Fruit fly (Drosophila melanogaster) whole organism, embryonic: Measurements from ENCODE around the gene NdufV3.
A peak's percentile ranks its signal among the peaks of the same experiment; 100 is the strongest.

Experiments
- B-H1 ChIP-seq: fragments of 200-800 bp; sonication (Bioruptor generic); IDR thresholded peaks from 3 replicates; pipeline ENCODE4 v1.3.6; 2022; ENCODE audit warnings: missing biosample characterization, missing genetic modification characterization
- CG10462 ChIP-seq: fragments of 200-800 bp; sonication (Bioruptor generic); optimal IDR thresholded peaks from 2 replicates; lab custom pipeline; 2016; ENCODE audit warnings: missing biosample characterization, missing genetic modification characterization
- CG11456 ChIP-seq: fragments of 200-800 bp; sonication (Bioruptor generic); IDR thresholded peaks from 3 replicates; pipeline ENCODE4 v1.3.6; 2022; ENCODE audit warnings: missing biosample characterization, missing genetic modification characterization
- CG12155 ChIP-seq: fragments of 200-800 bp; sonication (Bioruptor generic); optimal IDR thresholded peaks from 3 replicates; lab custom pipeline; 2016; ENCODE audit warnings: missing biosample characterization, missing genetic modification characterization
- CG12299 ChIP-seq: fragments of 200-800 bp; sonication (Bioruptor generic); optimal IDR thresholded peaks from 2 replicates; lab custom pipeline; 2018; ENCODE audit warnings: missing biosample characterization, mild to moderate bottlenecking, missing genetic modification characterization
- CG12744 ChIP-seq: fragments of 200-800 bp; sonication (Bioruptor generic); optimal IDR thresholded peaks from 2 replicates; lab custom pipeline; 2016; ENCODE audit warnings: missing biosample characterization, missing genetic modification characterization
- CG12769 ChIP-seq: fragments of 200-800 bp; sonication (Bioruptor generic); optimal IDR thresholded peaks from 2 replicates; lab custom pipeline; 2019; ENCODE audit warnings: missing biosample characterization, mild to moderate bottlenecking, missing genetic modification characterization, moderate library complexity
- CG13296 ChIP-seq: fragments of 200-800 bp; sonication (Bioruptor generic); optimal IDR thresholded peaks from 3 replicates; lab custom pipeline; 2018; ENCODE audit warnings: missing biosample characterization, mild to moderate bottlenecking, missing genetic modification characterization
- CG13775 ChIP-seq: fragments of 200-800 bp; sonication (Bioruptor generic); optimal IDR thresholded peaks from 3 replicates; lab custom pipeline; 2017; ENCODE audit warnings: missing biosample characterization, mild to moderate bottlenecking, missing genetic modification characterization
- CG14441 ChIP-seq: fragments of 200-800 bp; sonication (Bioruptor generic); IDR thresholded peaks from 2 replicates; pipeline ENCODE4 v1.3.6; 2022; ENCODE audit warnings: missing biosample characterization, missing genetic modification characterization
- CG15696 ChIP-seq: fragments of 200-800 bp; sonication (Bioruptor generic); optimal IDR thresholded peaks from 2 replicates; lab custom pipeline; 2019; ENCODE audit warnings: missing biosample characterization, mild to moderate bottlenecking, missing genetic modification characterization, moderate library complexity
- CG16813 ChIP-seq: fragments of 200-800 bp; sonication (Bioruptor generic); IDR thresholded peaks from 3 replicates; pipeline ENCODE4 v1.3.6; 2022; ENCODE audit warnings: missing biosample characterization, missing genetic modification characterization; ENCODE audit not compliant: partially characterized antibody
- CG17568 ChIP-seq: fragments of 200-800 bp; sonication (Bioruptor generic); optimal IDR thresholded peaks from 2 replicates; lab custom pipeline; 2018; ENCODE audit warnings: missing biosample characterization, mild to moderate bottlenecking, missing genetic modification characterization, moderate library complexity
- CG18599 ChIP-seq: fragments of 200-800 bp; sonication (Bioruptor generic); optimal IDR thresholded peaks from 3 replicates; lab custom pipeline; 2017; ENCODE audit warnings: missing biosample characterization, missing genetic modification characterization, mild to moderate bottlenecking, moderate library complexity, missing genetic modification reagents
- CG30403 ChIP-seq: fragments of 200-800 bp; sonication (Bioruptor generic); optimal IDR thresholded peaks from 3 replicates; lab custom pipeline; 2016; ENCODE audit warnings: missing biosample characterization, missing genetic modification characterization
- CG33557 ChIP-seq: fragments of 200-800 bp; sonication (Bioruptor generic); optimal IDR thresholded peaks from 2 replicates; lab custom pipeline; 2019; ENCODE audit warnings: missing biosample characterization, mild to moderate bottlenecking, missing genetic modification characterization, moderate library complexity
- CG3847 ChIP-seq: fragments of 200-800 bp; sonication (Bioruptor generic); IDR thresholded peaks from 2 replicates; pipeline ENCODE4 v1.3.6; 2022; ENCODE audit warnings: missing biosample characterization, missing genetic modification characterization
- CG4730 ChIP-seq: fragments of 200-800 bp; sonication (Bioruptor generic); IDR thresholded peaks from 2 replicates; pipeline ENCODE4 v1.3.6; 2022; ENCODE audit warnings: missing biosample characterization, missing genetic modification characterization
- CG6683 ChIP-seq: fragments of 200-800 bp; sonication (Bioruptor generic); optimal IDR thresholded peaks from 2 replicates; lab custom pipeline; 2017; ENCODE audit warnings: missing biosample characterization, mild to moderate bottlenecking, missing genetic modification characterization, missing genetic modification reagents
- CG6791 ChIP-seq: fragments of 200-800 bp; sonication (Bioruptor generic); IDR thresholded peaks from 3 replicates; pipeline ENCODE4 v1.3.6; 2022; ENCODE audit warnings: missing biosample characterization, missing genetic modification characterization; ENCODE audit not compliant: partially characterized antibody
- CG6854 ChIP-seq: fragments of 200-800 bp; sonication (Bioruptor generic); optimal IDR thresholded peaks from 3 replicates; lab custom pipeline; 2017; ENCODE audit warnings: missing biosample characterization, mild to moderate bottlenecking, missing genetic modification characterization
- CG8290 ChIP-seq, 3 experiments: fragments of 200-800 bp; sonication (Bioruptor generic); optimal IDR thresholded peaks; 2 replicates each; lab custom pipeline; 2016 to 2019; ENCODE audit warnings: missing biosample characterization in 3 of 3, missing genetic modification characterization in 3 of 3, mild to moderate bottlenecking in 2 of 3, moderate library complexity in 1 of 3
- CG8924 ChIP-seq: fragments of 200-800 bp; optimal IDR thresholded peaks from 3 replicates; lab custom pipeline; 2019; ENCODE audit warnings: missing biosample characterization, mild to moderate bottlenecking, missing genetic modification characterization, moderate library complexity
- CG8944 ChIP-seq: fragments of 200-800 bp; sonication (Bioruptor generic); optimal IDR thresholded peaks from 3 replicates; lab custom pipeline; 2016; ENCODE audit warnings: missing biosample characterization, missing genetic modification characterization
- CG9727 ChIP-seq: fragments of 200-800 bp; sonication (Bioruptor generic); optimal IDR thresholded peaks from 3 replicates; lab custom pipeline; 2017; ENCODE audit warnings: missing biosample characterization, mild to moderate bottlenecking, missing genetic modification characterization
- CG9876 ChIP-seq: fragments of 200-800 bp; sonication (Bioruptor generic); optimal IDR thresholded peaks from 2 replicates; lab custom pipeline; 2016; ENCODE audit warnings: missing biosample characterization, missing genetic modification characterization
- Camta ChIP-seq: fragments of 200-800 bp; sonication (Bioruptor generic); optimal IDR thresholded peaks from 2 replicates; lab custom pipeline; 2016; ENCODE audit warnings: missing biosample characterization, missing genetic modification characterization
- Dfd ChIP-seq, 2 experiments: fragments of >200 bp; optimal IDR thresholded peaks; 2 replicates each; lab custom pipeline; 2017; ENCODE audit warnings: missing biosample characterization in 2 of 2, missing genetic modification characterization in 2 of 2
- Hr3 ChIP-seq: fragments of 200-800 bp; sonication (Bioruptor generic); optimal IDR thresholded peaks from 3 replicates; lab custom pipeline; 2016; ENCODE audit warnings: missing biosample characterization, missing genetic modification characterization
- Hr51 ChIP-seq, 2 experiments: fragments of 200-800 bp; sonication (Bioruptor generic); optimal IDR thresholded peaks; 2 replicates in 1 of 2; 3 replicates in 1 of 2; lab custom pipeline; 2016 to 2018; ENCODE audit warnings: missing biosample characterization in 2 of 2, missing genetic modification characterization in 2 of 2, mild to moderate bottlenecking in 1 of 2, moderate library complexity in 1 of 2
- Myb ChIP-seq: fragments of 200-800 bp; sonication (Bioruptor generic); optimal IDR thresholded peaks from 2 replicates; lab custom pipeline; 2016; ENCODE audit warnings: missing biosample characterization, missing genetic modification characterization
- NFAT ChIP-seq: fragments of 200-800 bp; sonication (Bioruptor generic); IDR thresholded peaks from 2 replicates; pipeline ENCODE4 v1.3.6; 2022; ENCODE audit warnings: missing biosample characterization, missing genetic modification characterization
- Opbp ChIP-seq: fragments of 200-800 bp; sonication (Bioruptor generic); IDR thresholded peaks from 3 replicates; pipeline ENCODE4 v1.3.6; 2022; ENCODE audit warnings: missing biosample characterization, missing genetic modification characterization; ENCODE audit not compliant: partially characterized antibody
- Sry-δ ChIP-seq: fragments of 200-800 bp; sonication (Bioruptor generic); optimal IDR thresholded peaks from 2 replicates; lab custom pipeline; 2016; ENCODE audit warnings: missing biosample characterization, missing genetic modification characterization
- ab ChIP-seq: fragments of 200-800 bp; sonication (Bioruptor generic); optimal IDR thresholded peaks from 2 replicates; lab custom pipeline; 2016; ENCODE audit warnings: missing biosample characterization, missing genetic modification characterization
- abd-A ChIP-seq: fragments of 200-800 bp; sonication (Bioruptor generic); optimal IDR thresholded peaks from 3 replicates; lab custom pipeline; 2019; ENCODE audit warnings: missing biosample characterization, mild to moderate bottlenecking, missing genetic modification characterization, moderate library complexity
- ac ChIP-seq: fragments of 200-800 bp; sonication (Bioruptor generic); optimal IDR thresholded peaks from 3 replicates; lab custom pipeline; 2017; ENCODE audit warnings: missing biosample characterization, mild to moderate bottlenecking, missing genetic modification characterization
- br ChIP-seq: fragments of >200 bp; optimal IDR thresholded peaks from 2 replicates; lab custom pipeline; 2017
- cwo ChIP-seq: fragments of 200-800 bp; sonication (Bioruptor generic); optimal IDR thresholded peaks from 3 replicates; lab custom pipeline; 2017; ENCODE audit warnings: missing biosample characterization, missing genetic modification characterization, mild to moderate bottlenecking, moderate library complexity, missing genetic modification reagents
- dm ChIP-seq: fragments of 200-800 bp; sonication (Bioruptor generic); optimal IDR thresholded peaks from 3 replicates; lab custom pipeline; 2016; ENCODE audit warnings: missing biosample characterization, missing genetic modification characterization
- grau ChIP-seq: fragments of 200-800 bp; optimal IDR thresholded peaks from 3 replicates; lab custom pipeline; 2019; ENCODE audit warnings: missing biosample characterization, mild to moderate bottlenecking, missing genetic modification characterization, moderate library complexity
- jing ChIP-seq: fragments of 200-800 bp; sonication (Bioruptor generic); optimal IDR thresholded peaks from 2 replicates; lab custom pipeline; 2018; ENCODE audit warnings: missing biosample characterization, mild to moderate bottlenecking, missing genetic modification characterization
- jumu ChIP-seq: fragments of 200-800 bp; sonication (Bioruptor generic); optimal IDR thresholded peaks from 3 replicates; lab custom pipeline; 2016; ENCODE audit warnings: missing biosample characterization, missing genetic modification characterization
- maf-S ChIP-seq: fragments of 200-800 bp; sonication (Bioruptor generic); optimal IDR thresholded peaks from 2 replicates; lab custom pipeline; 2016; ENCODE audit warnings: missing biosample characterization, missing genetic modification characterization
- psq ChIP-seq: fragments of 200-800 bp; sonication (Bioruptor generic); optimal IDR thresholded peaks from 2 replicates; lab custom pipeline; 2017; ENCODE audit warnings: missing biosample characterization, missing genetic modification characterization
- sug ChIP-seq: fragments of 200-800 bp; optimal IDR thresholded peaks from 2 replicates; lab custom pipeline; 2019; ENCODE audit warnings: missing biosample characterization, mild to moderate bottlenecking, missing genetic modification characterization, moderate library complexity
- wdn ChIP-seq: fragments of 200-800 bp; sonication (Bioruptor generic); IDR thresholded peaks from 2 replicates; pipeline ENCODE4 v1.3.6; 2022; ENCODE audit warnings: missing biosample characterization, missing genetic modification characterization
- zfh1 ChIP-seq: fragments of 200-800 bp; sonication (Bioruptor generic); IDR thresholded peaks from 3 replicates; pipeline ENCODE4 v1.3.6; 2022; ENCODE audit warnings: missing biosample characterization, missing genetic modification characterization

Gene NdufV3

DNA sequence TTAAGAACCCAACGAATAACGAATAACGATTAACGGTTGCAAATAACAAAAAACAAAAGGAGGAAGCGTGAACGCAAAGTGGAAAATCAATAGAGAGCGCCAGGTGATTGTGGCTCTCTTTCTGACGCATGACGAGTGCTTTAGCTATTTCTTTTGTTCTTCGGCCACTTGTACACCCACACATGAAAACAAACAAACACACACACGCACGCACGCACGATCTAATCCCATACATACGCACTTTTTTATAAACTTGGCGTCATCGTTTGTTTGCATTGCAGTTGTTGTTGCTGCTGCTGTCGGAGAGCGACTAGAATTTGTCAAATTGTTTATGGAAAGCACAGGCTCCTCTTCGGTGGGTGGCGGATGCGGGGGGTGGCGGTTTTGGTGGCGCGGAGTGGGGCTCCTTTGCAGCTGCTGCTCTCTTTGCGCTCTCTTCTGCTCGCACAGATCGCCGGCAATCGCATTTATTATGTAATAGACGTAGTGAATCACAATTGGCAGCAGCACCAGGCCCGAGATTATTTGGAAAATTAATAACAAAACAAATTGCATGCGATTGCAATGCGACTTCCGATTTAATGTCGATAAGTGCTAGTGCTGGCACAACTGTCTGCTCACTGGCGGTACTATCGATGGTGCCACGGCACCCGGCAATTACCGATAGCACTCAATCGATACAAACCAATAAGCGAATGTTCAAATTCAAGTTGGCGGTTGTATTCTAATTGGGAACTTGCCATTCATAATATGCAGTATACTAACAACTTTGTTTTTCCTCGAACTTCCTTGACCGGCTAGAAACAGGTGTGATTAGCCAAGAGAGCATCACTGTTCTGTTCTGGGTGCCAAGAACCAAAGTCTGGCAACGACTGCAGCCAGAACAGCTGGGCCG lies 10.6 kb upstream of the NdufV3 start (continued):
- TF ChIP-seq Camta (GFP tag; lab: Kevin White, UChicago): no peak
- peak; percentile 35 for TF ChIP-seq abd-A
- no peak for TF ChIP-seq ab (GFP tag; lab: Kevin White, UChicago)
- no peak for TF ChIP-seq CG12744 (GFP tag; lab: Kevin White, UChicago)
- no peak for TF ChIP-seq CG6854 (GFP tag; lab: Kevin White, UChicago)
- TF ChIP-seq NFAT: peak; percentile 55; the same call in 1 of the 2 replicates
- no peak for TF ChIP-seq ac (GFP tag; lab: Kevin White, UChicago)
- peak; percentile 58 for TF ChIP-seq CG30403 (GFP tag; lab: Kevin White, UChicago)
- TF ChIP-seq CG6791 (GFP tag; lab: Robert Waterston, UW): peak; percentile 86
- no peak for TF ChIP-seq psq (GFP tag; lab: Kevin White, UChicago)
- TF ChIP-seq Hr51 (GFP tag; optimal IDR thresholded peaks at IDR 0.05; lab: Kevin White, UChicago): peak in 1 of 2 experiments; percentile 44
- TF ChIP-seq Myb (GFP tag; lab: Kevin White, UChicago): peak; percentile 54
- TF ChIP-seq CG11456: 0 out of 3 replicates have a peak, but pooled peaks have one; percentile 54
- no peak for TF ChIP-seq CG33557 (GFP tag; lab: Kevin White, UChicago)
- TF ChIP-seq CG8290 (GFP tag; optimal IDR thresholded peaks at IDR 0.05; lab: Kevin White, UChicago): peak; percentile 22
- peak in 1 of 2 experiments; percentile 79 for TF ChIP-seq CG8290 (tag; optimal IDR thresholded peaks at IDR 0.05; lab: Kevin White, UChicago)
- TF ChIP-seq maf-S (GFP tag; lab: Kevin White, UChicago): peak; percentile 33
- peak; percentile 81 for TF ChIP-seq CG8924
- peak; percentile 91 for TF ChIP-seq CG16813 (GFP tag; lab: Robert Waterston, UW)
- no peak for TF ChIP-seq CG12769 (tag; lab: Kevin White, UChicago)
- peak; percentile 72 for TF ChIP-seq CG3847 (GFP tag; lab: Robert Waterston, UW)
- no peak for TF ChIP-seq CG17568
- no peak for TF ChIP-seq CG10462 (GFP tag; lab: Kevin White, UChicago)
- TF ChIP-seq CG14441: no peak
- no peak for TF ChIP-seq dm (GFP tag; lab: Kevin White, UChicago)
- no peak for TF ChIP-seq CG4730 (GFP tag; lab: Robert Waterston, UW)
- peak; percentile 34 for TF ChIP-seq Hr3
- 0 out of 3 replicates have a peak, but pooled peaks have one; percentile 21 for TF ChIP-seq zfh1 (GFP tag; lab: Robert Waterston, UW)
- peak; percentile 13 for TF ChIP-seq CG9876 (GFP tag; lab: Kevin White, UChicago)
- peak; percentile 59 for TF ChIP-seq grau (tag; lab: Kevin White, UChicago)
- peak; percentile 56 for TF ChIP-seq sug
- peak; percentile 97 for TF ChIP-seq Sry-δ (GFP tag; lab: Kevin White, UChicago)
- no peak for TF ChIP-seq br (lab: Kevin White, UChicago)
- no peak for TF ChIP-seq CG6683 (GFP tag; lab: Kevin White, UChicago)
- TF ChIP-seq CG15696 (tag; lab: Kevin White, UChicago): peak; percentile 17
- TF ChIP-seq CG9727 (GFP tag; lab: Kevin White, UChicago): no peak
- TF ChIP-seq cwo (GFP tag; lab: Kevin White, UChicago): no peak
- TF ChIP-seq CG8944 (GFP tag; lab: Kevin White, UChicago): peak; percentile 66
- no peak for TF ChIP-seq jing
- TF ChIP-seq CG12299 (tag; lab: Kevin White, UChicago): no peak
- TF ChIP-seq jumu (GFP tag; lab: Kevin White, UChicago): peak; percentile 69
- peak; percentile 12 for TF ChIP-seq CG18599
- TF ChIP-seq Opbp: peak; percentile 91
- no peak for TF ChIP-seq wdn (GFP tag; lab: Robert Waterston, UW)
- peak; percentile 45 for TF ChIP-seq CG12155 (GFP tag; lab: Kevin White, UChicago)
- TF ChIP-seq CG13296 (GFP tag; lab: Kevin White, UChicago): no peak
- TF ChIP-seq CG13775 (GFP tag; lab: Kevin White, UChicago): peak; percentile 40
- TF ChIP-seq Dfd (GFP tag; optimal IDR thresholded peaks at IDR 0.05; lab: Kevin White, UChicago): no peak
- TF ChIP-seq B-H1: no peak
